Fruit fly (Drosophila melanogaster): Measurements from ENCODE around the gene Mgat2.

Gene Mgat2

DNA sequence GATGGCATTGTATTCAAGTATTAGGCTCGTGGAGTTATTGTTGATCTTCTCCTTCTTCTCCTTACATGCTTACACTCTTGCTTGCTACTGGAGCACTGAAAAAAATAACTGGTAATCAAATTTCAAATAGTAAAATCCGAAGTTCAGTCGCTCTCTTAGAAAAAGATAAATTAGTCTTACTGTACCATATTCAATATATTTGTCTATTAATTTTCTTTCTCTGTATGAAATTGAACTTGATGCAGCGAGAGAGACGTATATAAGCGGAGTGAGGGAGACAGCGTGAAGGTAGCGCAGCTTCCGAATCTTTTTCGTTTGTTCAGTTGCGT is 39.1 kb upstream of the Mgat2 start (continued):
- TF ChIP-seq bcd (GFP tag; optimal IDR thresholded peaks at IDR 0.05) (peak; percentile 86), mam (GFP tag; optimal IDR thresholded peaks at IDR 0.05) (peak; percentile 87), Abd-B (GFP tag; optimal IDR thresholded peaks at IDR 0.05) (peak; percentile 80), hb (GFP tag; IDR thresholded peaks at IDR 0.05; ENCODE audit: partially characterized antibody) (no peak), pan (optimal IDR thresholded peaks at IDR 0.05) (no peak), pan (GFP tag; optimal IDR thresholded peaks at IDR 0.05 in 1 of 2, IDR thresholded peaks at IDR 0.05 in 1 of 2) (peak in 1 of 2 experiments; percentile 95), CG13123 (GFP tag; optimal IDR thresholded peaks at IDR 0.05) (peak; percentile 17), MESR4 (GFP tag; optimal IDR thresholded peaks at IDR 0.05) (no peak), jumu (GFP tag; optimal IDR thresholded peaks at IDR 0.05) (peak; percentile 88), Max (GFP tag; optimal IDR thresholded peaks at IDR 0.05) (peak; percentile 85), CG13775 (GFP tag; optimal IDR thresholded peaks at IDR 0.05) (peak; percentile 33), CG30020 (tag; optimal IDR thresholded peaks at IDR 0.05) (peak; percentile 60), CG32772 (GFP tag; IDR thresholded peaks at IDR 0.05) (peak; percentile 91), Sry-β (GFP tag; optimal IDR thresholded peaks at IDR 0.05) (peak; percentile 59), luna (GFP tag; optimal IDR thresholded peaks at IDR 0.05) (peak; percentile 20), shn (GFP tag; optimal IDR thresholded peaks at IDR 0.05) (peak; percentile 42), Fer1 (GFP tag; optimal IDR thresholded peaks at IDR 0.05) (peak; percentile 88), Kr (GFP tag; optimal IDR thresholded peaks at IDR 0.05) (no peak), CG4730 (GFP tag; IDR thresholded peaks at IDR 0.05) (peak; percentile 83), Sry-δ (GFP tag; optimal IDR thresholded peaks at IDR 0.05) (peak; percentile 52), CG18764 (GFP tag; optimal IDR thresholded peaks at IDR 0.05) (peak; percentile 79), psq (GFP tag; optimal IDR thresholded peaks at IDR 0.05) (peak; percentile 5), Usf (GFP tag; optimal IDR thresholded peaks at IDR 0.05) (no peak), CG3838 (GFP tag; optimal IDR thresholded peaks at IDR 0.05) (no peak), CG3065 (GFP tag; optimal IDR thresholded peaks at IDR 0.05) (peak; percentile 28), Neu2 (GFP tag; optimal IDR thresholded peaks at IDR 0.05; ENCODE audit: borderline replicate concordance) (no peak), Dip2 (GFP tag; IDR thresholded peaks at IDR 0.05) (no peak), Side (GFP tag; optimal IDR thresholded peaks at IDR 0.05) (peak; percentile 89), trh (GFP tag; optimal IDR thresholded peaks at IDR 0.05) (peak; percentile 26), repo (GFP tag; optimal IDR thresholded peaks at IDR 0.05) (peak; percentile 82), CG3995 (GFP tag; optimal IDR thresholded peaks at IDR 0.05) (no peak), CG11695 (GFP tag; IDR thresholded peaks at IDR 0.05) (peak; percentile 86), CG18476 (GFP tag; optimal IDR thresholded peaks at IDR 0.05) (peak; percentile 90), Nf-YA (GFP tag; IDR thresholded peaks at IDR 0.05) (peak; percentile 93), CG31441 (GFP tag; IDR thresholded peaks at IDR 0.05) (peak; percentile 82), Sin3A (optimal IDR thresholded peaks at IDR 0.05) (no peak), CG11723 (GFP tag; optimal IDR thresholded peaks at IDR 0.05) (peak; percentile 83), fd102C (GFP tag; optimal IDR thresholded peaks at IDR 0.05) (no peak), lmd (GFP tag; IDR thresholded peaks at IDR 0.05) (peak; percentile 85), fd64A (GFP tag; optimal IDR thresholded peaks at IDR 0.05) (peak; percentile 84), Oli (tag; optimal IDR thresholded peaks at IDR 0.05) (peak; percentile 73), Taf1 (GFP tag; IDR thresholded peaks at IDR 0.05) (0 out of 2 replicates have a peak, but pooled peaks have one; percentile 17), CG6683 (GFP tag; optimal IDR thresholded peaks at IDR 0.05) (peak; percentile 71), Lpt (GFP tag; optimal IDR thresholded peaks at IDR 0.05) (no peak), CG10321 (GFP tag; IDR thresholded peaks at IDR 0.05) (peak; percentile 58; the same call in 1 of the 2 replicates), CG42726 (GFP tag; IDR thresholded peaks at IDR 0.05; ENCODE audit: partially characterized antibody) (no peak), CG14710 (tag; optimal IDR thresholded peaks at IDR 0.05) (peak; percentile 90), Mad (GFP tag; optimal IDR thresholded peaks at IDR 0.05) (peak; percentile 50), CG1529 (GFP tag; optimal IDR thresholded peaks at IDR 0.05) (peak; percentile 63), CG2116 (GFP tag; optimal IDR thresholded peaks at IDR 0.05) (no peak), Dref (GFP tag; IDR thresholded peaks at IDR 0.05) (no peak), corto (GFP tag; optimal IDR thresholded peaks at IDR 0.05) (peak; percentile 55)

Data from whole organism, embryonic.